Worm (Caenorhabditis elegans): ENCODE results near the gene nca-2.

Gene nca-2

DNA sequence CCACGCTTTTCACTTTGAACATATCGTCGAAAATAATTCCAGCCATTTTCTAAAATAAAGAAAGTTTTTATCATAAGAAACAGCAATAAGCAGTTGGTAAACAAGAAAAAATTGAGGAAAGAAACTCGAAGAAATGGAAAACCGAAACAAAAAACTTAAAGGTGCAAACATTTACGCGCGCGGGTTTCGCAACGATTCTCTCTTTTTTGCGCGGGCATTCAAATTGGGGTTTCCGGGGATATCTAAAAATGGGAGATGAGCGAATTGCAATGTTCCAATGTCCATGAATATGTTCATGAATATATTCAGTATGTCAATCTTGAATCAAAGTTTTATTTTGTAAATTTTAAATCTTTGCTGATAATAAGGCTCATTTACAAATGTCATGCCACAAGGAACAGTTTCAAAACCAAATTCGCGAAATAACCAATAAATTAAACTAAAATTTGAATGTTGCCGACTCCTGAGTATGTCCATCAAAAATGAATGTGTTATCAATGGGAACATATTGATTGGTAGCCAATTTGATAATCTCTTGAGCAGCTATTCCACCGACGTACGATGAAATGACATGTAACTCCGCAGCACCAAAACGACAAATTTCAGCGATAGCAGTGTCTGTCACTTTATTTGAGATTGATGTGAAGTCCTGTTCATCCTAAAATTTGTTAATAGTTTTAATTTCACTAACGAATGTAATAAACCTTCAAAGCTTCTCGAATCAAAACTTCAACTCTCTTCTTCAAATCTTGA lies 47.2 kb upstream of the nca-2 start, which contains the start of gene rpb-8 (continued):
- TF ChIP-seq madf-3 (GFP tag; IDR thresholded peaks at IDR 0.05) (no peak), ccch-3 (GFP tag; optimal IDR thresholded peaks at IDR 0.05) (no peak), sea-2 (GFP tag; IDR thresholded peaks at IDR 0.05) (no peak), ceh-100 (GFP tag; IDR thresholded peaks at IDR 0.05) (no peak), rcor-1 (GFP tag; IDR thresholded peaks at IDR 0.05) (no peak), dox-1 (GFP tag; IDR thresholded peaks at IDR 0.05) (no peak), F39B2.1 (GFP tag; IDR thresholded peaks at IDR 0.05) (no peak), snpc-4 (GFP tag; optimal IDR thresholded peaks at IDR 0.05) (no peak), snpc-4 (tag; optimal IDR thresholded peaks at IDR 0.05) (no peak), lsl-1 (GFP tag; optimal IDR thresholded peaks at IDR 0.05) (peak; percentile 13), B0035.1 (tag; optimal IDR thresholded peaks at IDR 0.05) (no peak), egl-18 (GFP tag; IDR thresholded peaks at IDR 0.05) (no peak), F10E7.11 (tag; optimal IDR thresholded peaks at IDR 0.05) (no peak), Y95B8A.8 (GFP tag; IDR thresholded peaks at IDR 0.05) (no peak), ekl-4 (GFP tag; IDR thresholded peaks at IDR 0.05) (no peak), cebp-1 (GFP tag; IDR thresholded peaks at IDR 0.05) (no peak), cebp-1 (tag; optimal IDR thresholded peaks at IDR 0.05) (peak; percentile 80), C06A6.2 (GFP tag; conservative IDR thresholded peaks at IDR 0.05) (no peak), repo-1 (tag; optimal IDR thresholded peaks at IDR 0.05) (no peak), bed-1 (GFP tag; IDR thresholded peaks at IDR 0.05) (no peak), Y53F4B.3 (GFP tag; IDR thresholded peaks at IDR 0.05) (no peak), attf-6 (GFP tag; IDR thresholded peaks at IDR 0.05) (no peak), mcd-1 (GFP tag; IDR thresholded peaks at IDR 0.05) (0 out of 2 replicates have a peak, but pooled peaks have one; percentile 30), egrh-3 (GFP tag; IDR thresholded peaks at IDR 0.05) (no peak), ZK185.1 (tag; optimal IDR thresholded peaks at IDR 0.05; ENCODE audit: poor library complexity, severe bottlenecking) (no peak), hsf-1 (GFP tag; IDR thresholded peaks at IDR 0.05) (no peak), ets-4 (GFP tag; optimal IDR thresholded peaks at IDR 0.05) (no peak), dpl-1 (GFP tag; optimal IDR thresholded peaks at IDR 0.05) (peak; percentile 78), chd-7 (tag; optimal IDR thresholded peaks at IDR 0.05) (no peak), lsy-27 (tag; optimal IDR thresholded peaks at IDR 0.05; ENCODE audit: borderline replicate concordance, insufficient read depth) (no peak), somi-1 (GFP tag; optimal IDR thresholded peaks at IDR 0.05) (no peak), nhr-90 (tag; optimal IDR thresholded peaks at IDR 0.05) (no peak), tlf-1 (GFP tag; optimal IDR thresholded peaks at IDR 0.05) (no peak), Y53G8AR.9 (GFP tag; conservative IDR thresholded peaks at IDR 0.05) (no peak)

DNA sequence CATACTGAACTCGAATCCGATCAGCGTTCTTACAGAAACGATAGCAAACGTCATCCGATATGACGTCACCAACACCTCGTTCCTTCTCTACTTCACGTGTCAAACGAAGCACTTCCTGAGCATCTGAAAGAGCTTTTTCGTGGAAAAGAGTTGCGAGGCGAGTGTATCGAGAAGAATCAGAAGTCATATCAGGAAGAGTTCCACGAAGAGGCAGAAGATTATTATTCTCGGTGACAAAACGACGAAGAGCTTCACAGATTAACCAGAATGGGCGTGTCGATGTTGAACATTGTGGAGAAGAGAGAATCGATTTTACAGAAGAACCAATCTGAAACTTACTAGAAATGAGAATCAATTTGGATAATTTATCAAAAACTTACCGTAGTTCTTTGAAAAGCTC lies 46.5 kb upstream of the nca-2 start:
- no peak for TF ChIP-seq hlh-26 (GFP tag; conservative IDR thresholded peaks at IDR 0.05)
- no peak for TF ChIP-seq lsy-27 (tag; optimal IDR thresholded peaks at IDR 0.05; ENCODE audit: borderline replicate concordance, insufficient read depth)
- TF ChIP-seq mes-4 (tag; optimal IDR thresholded peaks at IDR 0.05): no peak

DNA sequence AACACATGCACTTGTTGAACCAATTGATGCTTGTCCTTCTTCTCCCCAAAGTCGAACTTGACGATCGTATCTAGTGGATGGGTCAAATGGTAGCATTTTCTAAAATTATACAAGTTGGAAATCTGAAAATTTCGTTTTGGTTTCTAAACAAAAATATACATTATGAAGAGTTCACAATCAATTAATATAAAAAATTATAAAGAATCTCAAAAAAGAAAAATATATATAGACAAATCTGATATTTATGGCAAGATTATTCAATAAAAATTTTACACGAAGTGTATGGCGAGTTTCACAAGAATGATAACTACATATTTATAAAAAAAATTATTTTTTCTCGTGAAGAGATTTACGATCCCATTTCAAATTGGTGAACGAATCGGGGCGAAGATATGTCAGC lies 45.1 kb upstream of the nca-2 start, which contains the start of gene ula-1:
TSS of gene ula-1 (minus strand) at position 101 of the 400 bp plus-strand sequence.
- TF ChIP-seq lir-1 (GFP tag; conservative IDR thresholded peaks at IDR 0.05) (no peak), die-1 (tag; optimal IDR thresholded peaks at IDR 0.05) (no peak), egrh-3 (GFP tag; IDR thresholded peaks at IDR 0.05) (no peak), madf-6 (GFP tag; IDR thresholded peaks at IDR 0.05) (no peak), Y56A3A.18 (GFP tag; IDR thresholded peaks at IDR 0.05) (no peak), cebp-2 (GFP tag; IDR thresholded peaks at IDR 0.05) (no peak), F10E7.11 (tag; optimal IDR thresholded peaks at IDR 0.05) (no peak), hlh-12 (tag; optimal IDR thresholded peaks at IDR 0.05) (no peak), snpc-1.1 (tag; optimal IDR thresholded peaks at IDR 0.05; ENCODE audit: insufficient read depth) (no peak), snpc-4 (GFP tag; optimal IDR thresholded peaks at IDR 0.05) (no peak), snpc-4 (tag; optimal IDR thresholded peaks at IDR 0.05) (no peak), F49E8.2 (tag; optimal IDR thresholded peaks at IDR 0.05; ENCODE audit: insufficient read depth) (no peak), hmg-1.2 (GFP tag; IDR thresholded peaks at IDR 0.05) (no peak), lin-40 (tag; optimal IDR thresholded peaks at IDR 0.05) (no peak), nhr-120 (GFP tag; IDR thresholded peaks at IDR 0.05) (no peak)
